Fruit fly (Drosophila melanogaster): ENCODE data around the gene CG9515.

The CG9515 gene

DNA sequence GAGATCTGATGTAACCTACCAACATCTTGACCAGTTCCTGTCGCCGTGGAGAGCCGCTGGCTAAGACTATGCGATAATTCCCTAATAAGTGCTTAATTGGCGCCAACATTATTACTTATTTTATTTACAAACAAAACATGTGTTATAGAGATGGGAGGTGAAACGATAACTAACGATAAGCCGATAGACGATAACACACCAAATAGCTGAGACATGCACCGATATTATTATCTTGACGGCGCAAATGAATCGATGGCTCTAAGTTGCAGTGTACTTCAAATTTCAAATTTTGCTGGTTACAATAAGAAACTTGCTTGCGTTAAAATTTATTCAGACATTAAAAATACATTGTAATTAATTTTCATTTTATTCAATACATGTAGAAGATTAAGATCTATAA is at the start of gene CG9515 (continued):
- TF ChIP-seq sna (GFP tag; IDR thresholded peaks at IDR 0.05; ENCODE audit: partially characterized antibody) (peak; percentile 82), BEAF-32 (GFP tag; optimal IDR thresholded peaks at IDR 0.05) (peak; percentile 59), stwl (tag; optimal IDR thresholded peaks at IDR 0.05) (peak; percentile 99), vvl (GFP tag; IDR thresholded peaks at IDR 0.05) (0 out of 2 replicates have a peak, but pooled peaks have one; percentile 18), grau (tag; optimal IDR thresholded peaks at IDR 0.05) (peak; percentile 21), NK7.1 (GFP tag; optimal IDR thresholded peaks at IDR 0.05) (no peak), crc (GFP tag; optimal IDR thresholded peaks at IDR 0.05) (no peak), Atf-2 (GFP tag; optimal IDR thresholded peaks at IDR 0.05) (no peak), Pdp1 (GFP tag; optimal IDR thresholded peaks at IDR 0.05) (peak in 1 of 2 experiments; percentile 19), CG7928 (GFP tag; optimal IDR thresholded peaks at IDR 0.05) (no peak), CG15514 (GFP tag; optimal IDR thresholded peaks at IDR 0.05) (peak; percentile 62), CG2875 (GFP tag; optimal IDR thresholded peaks at IDR 0.05) (no peak), CG34224 (GFP tag; IDR thresholded peaks at IDR 0.05; ENCODE audit: partially characterized antibody) (peak; percentile 85), hb (GFP tag; IDR thresholded peaks at IDR 0.05; ENCODE audit: partially characterized antibody) (peak; percentile 91), cas (GFP tag; IDR thresholded peaks at IDR 0.05) (no peak), sob (GFP tag; IDR thresholded peaks at IDR 0.05) (0 out of 2 replicates have a peak, but pooled peaks have one; percentile 30), phol (tag; optimal IDR thresholded peaks at IDR 0.05) (peak; percentile 28), Hr39 (optimal IDR thresholded peaks at IDR 0.05) (no peak), gcm (GFP tag; optimal IDR thresholded peaks at IDR 0.05) (peak; percentile 10), CG12155 (GFP tag; optimal IDR thresholded peaks at IDR 0.05) (no peak), nerfin-2 (GFP tag; IDR thresholded peaks at IDR 0.05; ENCODE audit: partially characterized antibody) (peak; percentile 87), HmgZ (tag; optimal IDR thresholded peaks at IDR 0.05) (peak; percentile 81), lbe (GFP tag; optimal IDR thresholded peaks at IDR 0.05) (peak; percentile 20), z (GFP tag; IDR thresholded peaks at IDR 0.05) (no peak), twi (tag; optimal IDR thresholded peaks at IDR 0.05) (peak; percentile 38), sqz (GFP tag; optimal IDR thresholded peaks at IDR 0.05) (no peak), Sry-δ (GFP tag; optimal IDR thresholded peaks at IDR 0.05) (peak; percentile 92), CG42726 (GFP tag; IDR thresholded peaks at IDR 0.05; ENCODE audit: partially characterized antibody) (peak; percentile 61; the same call in 1 of the 2 replicates), CG14860 (GFP tag; IDR thresholded peaks at IDR 0.05; ENCODE audit: partially characterized antibody) (peak; percentile 93), amos (GFP tag; IDR thresholded peaks at IDR 0.05; ENCODE audit: partially characterized antibody) (peak; percentile 65; the same call in 1 of the 2 replicates)

- peak; percentile 65 for TF ChIP-seq grn (GFP tag; optimal IDR thresholded peaks at IDR 0.05)
- peak; percentile 0 for TF ChIP-seq HmgZ (tag; optimal IDR thresholded peaks at IDR 0.05)
- peak; percentile 45 for TF ChIP-seq CG10543 (GFP tag; optimal IDR thresholded peaks at IDR 0.05)
- TF ChIP-seq CG3281 (GFP tag; optimal IDR thresholded peaks at IDR 0.05): no peak
- TF ChIP-seq Deaf1 (tag; optimal IDR thresholded peaks at IDR 0.05): peak; percentile 34
- peak; percentile 40 for TF ChIP-seq Hey (tag; optimal IDR thresholded peaks at IDR 0.05)
- TF ChIP-seq CG34376 (GFP tag; optimal IDR thresholded peaks at IDR 0.05): peak; percentile 86
- TF ChIP-seq Atf-2 (GFP tag; optimal IDR thresholded peaks at IDR 0.05): no peak
- TF ChIP-seq oc (tag; optimal IDR thresholded peaks at IDR 0.05): no peak
- TF ChIP-seq exex (tag; optimal IDR thresholded peaks at IDR 0.05): peak; percentile 95
- peak; percentile 15 for TF ChIP-seq lab (GFP tag; optimal IDR thresholded peaks at IDR 0.05)
- peak; percentile 53 for TF ChIP-seq Med (GFP tag)
- TF ChIP-seq mirr (GFP tag; optimal IDR thresholded peaks at IDR 0.05): peak; percentile 26
- no peak for TF ChIP-seq CG7839 (tag; optimal IDR thresholded peaks at IDR 0.05)
- no peak for TF ChIP-seq dan (GFP tag; IDR thresholded peaks at IDR 0.05)
- peak; percentile 66 for TF ChIP-seq cwo (GFP tag; optimal IDR thresholded peaks at IDR 0.05)
- TF ChIP-seq HLHmδ (GFP tag; optimal IDR thresholded peaks at IDR 0.05): no peak
- 0 out of 3 replicates have a peak, but pooled peaks have one; percentile 14 for TF ChIP-seq ci (GFP tag; IDR thresholded peaks at IDR 0.05)
- no peak for TF ChIP-seq Xbp1 (GFP tag; optimal IDR thresholded peaks at IDR 0.05)
- TF ChIP-seq sd (tag; optimal IDR thresholded peaks at IDR 0.05): peak; percentile 20
- TF ChIP-seq sug (tag; optimal IDR thresholded peaks at IDR 0.05): peak; percentile 95
- TF ChIP-seq Rfx (GFP tag; IDR thresholded peaks at IDR 0.05): no peak
These were observed 48.5 kb upstream of the CG9515 start, which contains the start of gene CG9555 for dm6 chr2L:8991583-8991982. Gene CG9555 (plus strand): TSS chr2L:8991735.
